Fruit fly (Drosophila melanogaster) whole organism, prepupa: ENCODE measurements around the gene Shawl.

ENCODE experiments used
- Blimp-1 ChIP-seq: fragments of 200-800 bp; sonication (Bioruptor generic); optimal IDR thresholded peaks from 3 replicates; lab custom pipeline; 2017; ENCODE audit warnings: missing biosample characterization, missing genetic modification characterization, mild to moderate bottlenecking, moderate library complexity, missing genetic modification reagents
- CG10669 ChIP-seq: fragments of 200-800 bp; sonication (Bioruptor generic); optimal IDR thresholded peaks from 3 replicates; lab custom pipeline; 2018; ENCODE audit warnings: missing biosample characterization, mild to moderate bottlenecking, missing genetic modification characterization, moderate library complexity
- CG11294 ChIP-seq: fragments of 200-800 bp; sonication (Bioruptor generic); IDR thresholded peaks from 2 replicates; pipeline ENCODE4 v1.3.6; 2022; ENCODE audit warnings: missing biosample characterization, missing genetic modification characterization
- CG11762 ChIP-seq: fragments of 200-800 bp; sonication (Bioruptor generic); optimal IDR thresholded peaks from 3 replicates; lab custom pipeline; 2016; ENCODE audit warnings: missing biosample characterization, missing genetic modification characterization; ENCODE audit not compliant: insufficient read depth
- CG1621 ChIP-seq: fragments of 200-800 bp; sonication (Bioruptor generic); optimal IDR thresholded peaks from 3 replicates; lab custom pipeline; 2018; ENCODE audit warnings: missing biosample characterization, mild to moderate bottlenecking, missing genetic modification characterization
- CG16779 ChIP-seq: fragments of 200-800 bp; sonication (Bioruptor generic); optimal IDR thresholded peaks from 3 replicates; lab custom pipeline; 2017; ENCODE audit warnings: missing biosample characterization, mild to moderate bottlenecking, missing genetic modification characterization
- CG31627 ChIP-seq: fragments of 200-800 bp; sonication (Bioruptor generic); optimal IDR thresholded peaks from 3 replicates; lab custom pipeline; 2016; ENCODE audit warnings: missing biosample characterization, missing genetic modification characterization
- CG4318 ChIP-seq: fragments of 200-800 bp; sonication (Bioruptor generic); optimal IDR thresholded peaks from 3 replicates; lab custom pipeline; 2017; ENCODE audit warnings: missing biosample characterization, mild to moderate bottlenecking, missing genetic modification characterization
- CG6163 ChIP-seq: fragments of 200-800 bp; sonication (Bioruptor generic); IDR thresholded peaks from 3 replicates; pipeline ENCODE4 v1.3.6; 2022; ENCODE audit warnings: missing biosample characterization, missing genetic modification characterization
- CG6792 ChIP-seq: fragments of 200-800 bp; sonication (Bioruptor generic); optimal IDR thresholded peaks from 3 replicates; lab custom pipeline; 2016; ENCODE audit warnings: missing biosample characterization, missing genetic modification characterization
- CG8119 ChIP-seq: fragments of 200-800 bp; sonication (Bioruptor generic); IDR thresholded peaks from 3 replicates; pipeline ENCODE4 v1.3.6; 2022; ENCODE audit warnings: missing biosample characterization, missing genetic modification characterization
- CG8319 ChIP-seq: fragments of 200-800 bp; sonication (Bioruptor generic); optimal IDR thresholded peaks from 3 replicates; lab custom pipeline; 2016; ENCODE audit warnings: missing biosample characterization, missing genetic modification characterization
- Eip78C ChIP-seq: fragments of 200-800 bp; sonication (Bioruptor generic); peaks from one replicate; lab custom pipeline; 2016; ENCODE audit warnings: missing biosample characterization, missing genetic modification characterization
- Eip93F ChIP-seq: fragments of 200-800 bp; sonication (Bioruptor generic); optimal IDR thresholded peaks from 2 replicates; lab custom pipeline; 2016; ENCODE audit warnings: missing biosample characterization, mild to moderate bottlenecking, missing genetic modification characterization
- Ets21C ChIP-seq: fragments of 200-800 bp; sonication (Bioruptor generic); optimal IDR thresholded peaks from 3 replicates; lab custom pipeline; 2016; ENCODE audit warnings: missing biosample characterization, missing genetic modification characterization
- Gug ChIP-seq: fragments of 200-800 bp; sonication (Bioruptor generic); IDR thresholded peaks from 2 replicates; pipeline ENCODE4 v1.3.6; 2022; ENCODE audit warnings: missing biosample characterization, missing genetic modification characterization
- Hr4 ChIP-seq: fragments of 200-800 bp; sonication (Bioruptor generic); optimal IDR thresholded peaks from 3 replicates; lab custom pipeline; 2016; ENCODE audit warnings: missing biosample characterization, missing genetic modification characterization
- Lpt ChIP-seq: fragments of 200-800 bp; sonication (Bioruptor generic); optimal IDR thresholded peaks from 3 replicates; lab custom pipeline; 2016; ENCODE audit warnings: missing biosample characterization, missing genetic modification characterization
- Met ChIP-seq: fragments of 200-800 bp; sonication (Bioruptor generic); optimal IDR thresholded peaks from 3 replicates; lab custom pipeline; 2016; ENCODE audit warnings: missing biosample characterization, missing genetic modification characterization
- OdsH ChIP-seq: fragments of 200-800 bp; sonication (Bioruptor generic); optimal IDR thresholded peaks from 3 replicates; lab custom pipeline; 2016; ENCODE audit warnings: missing biosample characterization, missing genetic modification characterization
- Sox102F ChIP-seq: fragments of 200-800 bp; sonication (Bioruptor generic); optimal IDR thresholded peaks from 2 replicates; lab custom pipeline; 2016; ENCODE audit warnings: missing biosample characterization, mild to moderate bottlenecking, missing genetic modification characterization
- achi ChIP-seq: fragments of 200-800 bp; sonication (Bioruptor generic); optimal IDR thresholded peaks from 3 replicates; lab custom pipeline; 2016; ENCODE audit warnings: missing biosample characterization, missing genetic modification characterization
- acj6 ChIP-seq: fragments of 200-800 bp; sonication (Bioruptor generic); optimal IDR thresholded peaks from 3 replicates; lab custom pipeline; 2016; ENCODE audit warnings: missing biosample characterization, missing genetic modification characterization
- dac ChIP-seq: fragments of 200-800 bp; sonication (Bioruptor generic); optimal IDR thresholded peaks from 2 replicates; lab custom pipeline; 2017; ENCODE audit warnings: missing biosample characterization, mild to moderate bottlenecking, missing genetic modification characterization
- dsx ChIP-seq: fragments of 200-800 bp; optimal IDR thresholded peaks from 3 replicates; lab custom pipeline; 2019; ENCODE audit warnings: missing biosample characterization, mild to moderate bottlenecking, missing genetic modification characterization, moderate library complexity; ENCODE audit not compliant: poor library complexity, severe bottlenecking
- eg ChIP-seq: fragments of 200-800 bp; sonication (Bioruptor generic); IDR thresholded peaks from 3 replicates; pipeline ENCODE4 v1.3.6; 2022; ENCODE audit warnings: missing biosample characterization, missing genetic modification characterization
- fd59A ChIP-seq: fragments of 200-800 bp; sonication (Bioruptor generic); optimal IDR thresholded peaks from 2 replicates; lab custom pipeline; 2017; ENCODE audit warnings: missing biosample characterization, mild to moderate bottlenecking, missing genetic modification characterization, missing genetic modification reagents
- fd85E ChIP-seq: fragments of 200-800 bp; sonication (Bioruptor generic); optimal IDR thresholded peaks from 3 replicates; lab custom pipeline; 2016; ENCODE audit warnings: missing biosample characterization, missing genetic modification characterization
- fkh ChIP-seq: fragments of 200-800 bp; sonication (Bioruptor generic); optimal IDR thresholded peaks from 3 replicates; lab custom pipeline; 2017; ENCODE audit warnings: missing biosample characterization, mild to moderate bottlenecking, missing genetic modification characterization, moderate library complexity
- lz ChIP-seq: fragments of 200-800 bp; sonication (Bioruptor generic); optimal IDR thresholded peaks from 3 replicates; lab custom pipeline; 2016; ENCODE audit warnings: missing biosample characterization, missing genetic modification characterization
- pdm3 ChIP-seq: fragments of 200-800 bp; sonication (Bioruptor generic); optimal IDR thresholded peaks from 3 replicates; lab custom pipeline; 2016; ENCODE audit warnings: missing biosample characterization, missing genetic modification characterization
- salr ChIP-seq, 2 experiments: fragments of 200-800 bp; sonication (Bioruptor generic); optimal IDR thresholded peaks; 3 replicates each; lab custom pipeline; 2016 to 2018; ENCODE audit warnings: missing biosample characterization in 2 of 2, missing genetic modification characterization in 2 of 2, mild to moderate bottlenecking in 1 of 2
- ss ChIP-seq, 2 experiments: fragments of 200-800 bp; sonication (Bioruptor generic); optimal IDR thresholded peaks; 2 replicates in 1 of 2; 3 replicates in 1 of 2; lab custom pipeline; 2017 to 2018; ENCODE audit warnings: mild to moderate bottlenecking in 2 of 2, missing biosample characterization in 2 of 2, missing genetic modification characterization in 2 of 2, moderate library complexity in 1 of 2
- svp ChIP-seq: fragments of 200-800 bp; sonication (Bioruptor generic); peaks from one replicate; lab custom pipeline; 2016; ENCODE audit warnings: missing biosample characterization, missing genetic modification characterization
- topi ChIP-seq: fragments of 200-800 bp; sonication (Bioruptor generic); optimal IDR thresholded peaks from 3 replicates; lab custom pipeline; 2016; ENCODE audit warnings: missing biosample characterization, missing genetic modification characterization
- vri ChIP-seq: fragments of 200-800 bp; sonication (Bioruptor generic); optimal IDR thresholded peaks from 3 replicates; lab custom pipeline; 2016; ENCODE audit warnings: missing biosample characterization, mild to moderate bottlenecking, missing genetic modification characterization

Gene Shawl

dm6 chr2L:9430992-9431602, 16.1 kb upstream of the Shawl start, which contains the start of the genes FucTB and scat (continued):
- TF ChIP-seq OdsH (GFP tag; lab: Kevin White, UChicago) (peak; percentile 89), ss (GFP tag; optimal IDR thresholded peaks at IDR 0.05; lab: Kevin White, UChicago) (peak; percentile 62 to 76), lz (GFP tag; lab: Kevin White, UChicago) (peak; percentile 79), fd85E (GFP tag; lab: Kevin White, UChicago) (peak; percentile 22), eg (GFP tag; lab: Robert Waterston, UW) (peak; percentile 82; the same call in 2 of the 3 replicates), CG11294 (GFP tag; lab: Robert Waterston, UW) (peak; percentile 81), fkh (GFP tag; lab: Kevin White, UChicago) (peak; percentile 50), Met (GFP tag; lab: Kevin White, UChicago) (peak; percentile 66), CG6792 (GFP tag; lab: Kevin White, UChicago) (peak; percentile 78), svp (GFP tag; lab: Kevin White, UChicago) (peak; percentile 81), CG31627 (GFP tag; lab: Kevin White, UChicago) (peak; percentile 76), acj6 (GFP tag; lab: Kevin White, UChicago) (peak; percentile 88), salr (GFP tag; optimal IDR thresholded peaks at IDR 0.05; lab: Kevin White, UChicago) (peak; percentile 58 to 87), Eip78C (peak; percentile 83), Gug (peak; percentile 78), Blimp-1 (GFP tag; lab: Kevin White, UChicago) (peak; percentile 67), dsx (peak; percentile 77), CG10669 (peak; percentile 76), fd59A (GFP tag; lab: Kevin White, UChicago) (peak; percentile 61), Lpt (peak; percentile 71), CG1621 (tag; lab: Kevin White, UChicago) (peak; percentile 29), CG16779 (tag; lab: Kevin White, UChicago) (peak; percentile 41), CG8119 (GFP tag; lab: Robert Waterston, UW) (peak; percentile 77), dac (GFP tag; lab: Kevin White, UChicago) (peak; percentile 81), CG4318 (GFP tag; lab: Kevin White, UChicago) (peak; percentile 95), Hr4 (GFP tag; lab: Kevin White, UChicago) (peak; percentile 72), Sox102F (GFP tag; lab: Kevin White, UChicago) (peak; percentile 73), CG6163 (GFP tag; lab: Robert Waterston, UW) (peak; percentile 75), Ets21C (GFP tag; lab: Kevin White, UChicago) (peak; percentile 67), pdm3 (peak; percentile 75), CG8319 (GFP tag; lab: Kevin White, UChicago) (peak; percentile 64), vri (peak; percentile 60)
- TF ChIP-seq, all 60 proteins: peak for 58

dm6 chr2L:9427570-9427969, 12.6 kb upstream of the Shawl start, which contains the start of gene CG42847:
CG42847 (plus strand) TSS chr2L:9427870.
- no peak for TF ChIP-seq topi (GFP tag; lab: Kevin White, UChicago)
- TF ChIP-seq fd59A (GFP tag; lab: Kevin White, UChicago), result no peak
- no peak for TF ChIP-seq CG31627 (GFP tag; lab: Kevin White, UChicago)
- no peak for TF ChIP-seq salr (GFP tag; optimal IDR thresholded peaks at IDR 0.05; lab: Kevin White, UChicago)
- TF ChIP-seq ss (GFP tag; optimal IDR thresholded peaks at IDR 0.05; lab: Kevin White, UChicago), result no peak

- TF ChIP-seq CG10669, result no peak
- TF ChIP-seq Eip93F, result no peak
- no peak for TF ChIP-seq CG8119 (GFP tag; lab: Robert Waterston, UW)
- no peak for TF ChIP-seq achi
- peak; percentile 34 for TF ChIP-seq vri
- no peak for TF ChIP-seq CG6792 (GFP tag; lab: Kevin White, UChicago)
- TF ChIP-seq Met (GFP tag; lab: Kevin White, UChicago), result no peak
- TF ChIP-seq svp (GFP tag; lab: Kevin White, UChicago), result peak; percentile 99
- TF ChIP-seq CG11762 (GFP tag; lab: Kevin White, UChicago), result no peak
Measured at dm6 chr2L:9426534-9426933, 11.6 kb upstream of the Shawl start, which contains the start of gene Fbp2. Fbp2 (plus strand) TSS chr2L:9426784.
